Worm (Caenorhabditis elegans): ENCODE measurements around the gene sluh-7.

Gene sluh-7

DNA sequence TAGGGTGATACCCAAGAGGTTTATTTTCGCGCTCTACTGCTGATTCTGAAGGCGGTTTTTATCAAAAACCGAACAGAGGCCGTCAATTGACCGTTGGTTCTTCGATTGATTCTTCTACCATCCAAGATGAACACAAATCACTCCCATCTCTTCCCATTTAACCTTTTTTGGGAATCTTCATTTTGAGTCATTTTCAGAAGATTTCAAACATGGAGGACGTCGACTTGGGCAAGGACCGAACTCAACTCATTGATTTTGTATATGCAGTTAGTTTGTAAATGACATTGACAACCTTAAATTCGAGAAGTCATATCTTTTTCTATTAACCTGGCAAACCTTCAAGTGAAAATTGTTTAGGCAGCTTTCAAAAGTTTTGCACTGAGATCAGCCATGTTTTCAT, 32.7 kb upstream of the sluh-7 start, which contains the start of gene AC3.5:
Gene AC3.5 (plus strand): TSS at position 210 of the 400 bp plus-strand sequence.
- no peak for TF ChIP-seq ceh-48 (tag; optimal IDR thresholded peaks at IDR 0.05)
- no peak for TF ChIP-seq ceh-24 (tag; optimal IDR thresholded peaks at IDR 0.05)
- no peak for TF ChIP-seq K09A11.1 (tag; optimal IDR thresholded peaks at IDR 0.05; ENCODE audit: insufficient read depth)
- TF ChIP-seq hlh-15 (tag; optimal IDR thresholded peaks at IDR 0.05) = no peak

DNA sequence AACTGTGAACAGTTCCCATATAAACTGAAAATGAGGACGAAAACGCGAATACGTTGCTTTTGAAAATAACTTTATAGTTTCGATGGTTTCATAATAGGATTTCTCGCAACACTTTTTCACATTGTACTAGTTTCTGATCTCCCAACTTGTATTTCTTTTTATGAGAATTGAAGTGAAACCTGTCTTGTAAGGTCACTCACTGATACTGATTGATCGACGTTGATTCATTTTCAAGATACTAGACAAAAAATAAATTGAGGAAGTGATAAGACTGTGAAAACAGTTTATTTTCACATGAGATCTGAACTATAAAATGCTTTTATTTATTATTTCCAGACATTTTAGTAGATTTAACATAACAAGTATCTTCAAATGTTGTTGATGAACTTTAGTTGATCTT, 31.8 kb upstream of the sluh-7 start:
- TF ChIP-seq tbx-7 (tag; optimal IDR thresholded peaks at IDR 0.05) (no peak), C38D4.7 (GFP tag; optimal IDR thresholded peaks at IDR 0.05) (no peak), ama-1 (optimal IDR thresholded peaks at IDR 0.05) (no peak), syd-9 (tag; optimal IDR thresholded peaks at IDR 0.05) (no peak), odd-2 (tag; optimal IDR thresholded peaks at IDR 0.05) (no peak), unc-55 (GFP tag; optimal IDR thresholded peaks at IDR 0.05) (no peak), pqm-1 (tag; optimal IDR thresholded peaks at IDR 0.05) (no peak), ceh-2 (tag; optimal IDR thresholded peaks at IDR 0.05) (no peak), tbx-2 (tag; optimal IDR thresholded peaks at IDR 0.05) (no peak), ztf-16 (tag; optimal IDR thresholded peaks at IDR 0.05) (no peak), fkh-6 (tag; optimal IDR thresholded peaks at IDR 0.05) (no peak), sox-4 (tag; optimal IDR thresholded peaks at IDR 0.05) (no peak), unc-86 (tag; optimal IDR thresholded peaks at IDR 0.05) (no peak), T23F11.4 (GFP tag; optimal IDR thresholded peaks at IDR 0.05) (no peak), ceh-6 (GFP tag; optimal IDR thresholded peaks at IDR 0.05) (no peak)

DNA sequence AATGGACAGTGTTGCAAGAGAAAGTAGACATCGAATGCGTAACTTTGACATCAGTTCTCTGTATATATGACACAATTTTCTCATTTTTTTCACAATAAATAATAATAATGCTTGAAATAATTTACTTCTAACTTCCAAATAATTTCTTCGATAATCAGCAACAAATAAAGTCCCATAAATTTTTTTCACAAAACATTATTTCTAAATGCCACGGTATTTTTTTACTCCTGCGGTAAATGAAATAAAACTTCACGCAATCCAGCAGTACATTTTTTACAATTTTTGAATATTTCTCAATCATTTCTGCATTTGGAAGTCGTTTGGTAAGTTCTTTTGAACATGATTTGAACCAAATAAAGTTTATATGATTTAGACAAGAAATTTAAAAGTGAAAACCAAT, 28.3 kb upstream of the sluh-7 start, which contains the start of gene spe-10:
Gene spe-10 (plus strand): TSS at position 301 of the 400 bp plus-strand sequence.
- TF ChIP-seq ceh-18 (tag; optimal IDR thresholded peaks at IDR 0.05) = no peak
- no peak for TF ChIP-seq ceh-24 (tag; optimal IDR thresholded peaks at IDR 0.05)
- no peak for TF ChIP-seq ref-2 (tag; optimal IDR thresholded peaks at IDR 0.05)
- no peak for TF ChIP-seq ceh-45 (GFP tag; IDR thresholded peaks at IDR 0.05)

DNA sequence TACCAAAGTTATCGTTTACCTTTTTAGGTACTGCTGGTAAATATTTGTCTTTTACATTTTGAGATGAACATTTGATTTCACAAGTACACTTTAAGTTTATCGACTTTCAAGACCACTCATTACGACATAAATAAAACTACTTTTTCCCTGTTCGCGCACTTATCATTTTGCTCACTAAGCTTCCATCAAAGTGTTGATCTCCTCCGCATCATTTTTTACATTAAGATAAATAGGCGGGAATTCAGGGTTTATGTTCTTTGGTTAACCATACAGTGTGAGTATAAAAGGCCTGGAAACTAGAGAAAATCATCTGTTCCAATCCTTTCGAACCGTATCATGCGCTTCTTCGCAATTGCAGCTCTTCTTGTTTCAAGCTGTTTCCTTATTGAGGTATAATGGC, 26.5 kb upstream of the sluh-7 start, which contains the start of gene pqn-2:
Gene pqn-2 (plus strand): TSS at position 301 of the 400 bp plus-strand sequence.
- no peak for TF ChIP-seq elt-2 (tag; optimal IDR thresholded peaks at IDR 0.05)
- no peak for TF ChIP-seq nfya-1 (tag; optimal IDR thresholded peaks at IDR 0.05)
- TF ChIP-seq ceh-9 (tag; optimal IDR thresholded peaks at IDR 0.05) = no peak
- TF ChIP-seq hlh-30 (tag; optimal IDR thresholded peaks at IDR 0.05; ENCODE audit: insufficient read depth) = no peak

DNA sequence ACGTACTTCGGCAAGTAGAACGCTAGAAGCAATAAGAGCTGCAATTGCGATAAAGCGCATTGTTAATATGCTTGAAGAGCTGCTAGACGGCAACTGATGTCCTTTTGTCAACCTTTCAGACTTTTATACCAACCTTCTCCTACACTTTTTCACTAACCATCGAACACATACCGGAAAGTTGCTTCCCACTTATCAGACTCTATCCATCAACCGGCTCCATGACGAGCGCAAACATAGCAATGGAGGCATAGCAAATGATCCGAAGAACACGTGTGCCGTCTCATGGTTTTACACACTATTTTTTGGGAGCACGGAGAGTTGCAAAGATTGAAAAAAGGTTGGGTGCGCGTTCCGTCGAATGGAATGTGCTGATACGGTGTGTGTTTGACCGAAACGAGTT, 26.1 kb upstream of the sluh-7 start, which contains the start of gene abu-1:
Gene abu-1 (minus strand): TSS at position 101 of the 400 bp plus-strand sequence.
- TF ChIP-seq unc-55 (GFP tag; optimal IDR thresholded peaks at IDR 0.05) = no peak
- no peak for TF ChIP-seq dve-1 (tag; optimal IDR thresholded peaks at IDR 0.05)
- no peak for TF ChIP-seq elt-2 (tag; optimal IDR thresholded peaks at IDR 0.05)
- no peak for TF ChIP-seq dmd-4 (tag; optimal IDR thresholded peaks at IDR 0.05; ENCODE audit: borderline replicate concordance)
- no peak for TF ChIP-seq lim-6 (tag; optimal IDR thresholded peaks at IDR 0.05)
- no peak for TF ChIP-seq ceh-45 (GFP tag; IDR thresholded peaks at IDR 0.05)
- no peak for TF ChIP-seq tbx-2 (tag; optimal IDR thresholded peaks at IDR 0.05)
- TF ChIP-seq lin-11 (tag; optimal IDR thresholded peaks at IDR 0.05) = no peak
- TF ChIP-seq ceh-14 (tag; optimal IDR thresholded peaks at IDR 0.05) = no peak
- TF ChIP-seq pha-2 (tag; optimal IDR thresholded peaks at IDR 0.05) = no peak
- no peak for TF ChIP-seq sox-4 (tag; optimal IDR thresholded peaks at IDR 0.05)
- TF ChIP-seq ceh-9 (tag; optimal IDR thresholded peaks at IDR 0.05) = no peak
- TF ChIP-seq npax-4 (tag; optimal IDR thresholded peaks at IDR 0.05) = no peak
- TF ChIP-seq ceh-34 (tag; optimal IDR thresholded peaks at IDR 0.05) = no peak
- TF ChIP-seq pax-1 (tag; optimal IDR thresholded peaks at IDR 0.05) = no peak
- TF ChIP-seq ceh-6 (GFP tag; optimal IDR thresholded peaks at IDR 0.05) = no peak
- TF ChIP-seq ceh-48 (tag; optimal IDR thresholded peaks at IDR 0.05) = no peak

Data from whole organism, late embryonic.